Fruit fly (Drosophila melanogaster) whole organism, wandering third instar larva: Measurements from ENCODE around the gene CG5902.

Experiments
- Abd-B ChIP-seq: fragments of >200 bp; optimal IDR thresholded peaks from 2 replicates; lab custom pipeline; 2017; ENCODE audit warnings: missing biosample characterization, missing genetic modification characterization
- Rel ChIP-seq, 2 experiments: fragments of 200-800 bp; sonication (Bioruptor generic) in 1 of 2; optimal IDR thresholded peaks; 2 replicates in 1 of 2; 3 replicates in 1 of 2; lab custom pipeline; 2016 to 2019; ENCODE audit warnings: mild to moderate bottlenecking in 2 of 2, missing biosample characterization in 2 of 2, missing genetic modification characterization in 2 of 2, moderate library complexity in 1 of 2
- dsf ChIP-seq: sonication (Bioruptor generic); optimal IDR thresholded peaks from 2 replicates; lab custom pipeline; 2016; ENCODE audit warnings: missing biosample characterization, missing genetic modification characterization, borderline replicate concordance
- foxo ChIP-seq, 2 experiments: fragments of 200-800 bp; sonication (Bioruptor generic); optimal IDR thresholded peaks; 2 replicates in 1 of 2; 3 replicates in 1 of 2; lab custom pipeline; 2016 to 2017; ENCODE audit warnings: missing biosample characterization in 2 of 2, missing genetic modification characterization in 2 of 2
- sage ChIP-seq: fragments of 200-800 bp; sonication (Bioruptor generic); optimal IDR thresholded peaks from 2 replicates; lab custom pipeline; 2016; ENCODE audit warnings: missing biosample characterization, mild to moderate bottlenecking, missing genetic modification characterization
- tai ChIP-seq: sonication (Bioruptor generic); optimal IDR thresholded peaks from 2 replicates; lab custom pipeline; 2016; ENCODE audit warnings: missing biosample characterization, missing genetic modification characterization
- usp ChIP-seq: fragments of >200 bp; optimal IDR thresholded peaks from 2 replicates; lab custom pipeline; 2017; ENCODE audit warnings: missing biosample characterization, missing genetic modification characterization

DNA sequence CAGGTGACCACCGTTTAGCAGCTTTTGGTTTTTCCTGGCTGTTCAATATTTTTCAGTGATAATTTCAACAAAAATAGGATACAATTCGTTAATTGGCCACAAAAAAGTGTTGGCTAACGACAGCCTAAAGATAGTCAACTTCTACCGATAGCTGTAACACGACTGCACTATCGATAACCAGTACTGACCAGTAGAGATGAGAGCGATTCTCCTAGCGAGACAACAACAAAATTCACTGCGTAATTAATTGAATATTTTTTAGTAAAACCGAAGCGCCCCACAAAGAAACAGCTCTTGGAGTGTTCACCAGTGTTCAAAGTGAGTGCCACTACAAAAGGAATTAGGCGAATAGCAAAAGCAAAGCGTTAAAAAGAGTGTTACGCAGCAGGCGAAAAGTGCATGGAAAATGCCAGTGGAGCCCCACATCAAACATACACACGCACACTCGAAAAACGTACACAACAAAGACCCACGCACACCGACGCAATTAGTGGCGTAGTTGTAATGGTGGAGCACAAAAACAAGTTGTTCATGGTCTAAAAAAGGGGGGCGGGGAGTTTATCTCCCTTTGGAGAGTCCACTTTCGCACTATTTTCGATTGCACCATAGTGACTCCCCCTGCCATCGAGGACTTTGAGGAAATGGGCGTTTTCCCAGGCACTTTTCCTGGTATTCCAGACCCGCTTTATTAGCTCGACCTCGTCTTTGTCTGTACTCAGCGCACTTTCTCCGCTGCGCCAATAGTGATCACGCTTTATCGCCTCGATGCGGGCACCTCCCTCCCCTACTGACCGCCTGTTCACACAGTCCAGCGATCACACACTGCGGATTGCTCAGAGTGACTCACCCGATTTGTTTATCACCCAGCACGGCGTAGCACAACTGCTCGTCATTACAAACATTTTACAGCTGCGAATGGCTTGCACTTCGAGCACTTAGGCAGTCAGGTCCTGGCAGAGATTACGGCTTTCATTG, 6.7 kb downstream of the CG5902 start, which contains the start of the genes Epp and Rab7:
- no peak for TF ChIP-seq Abd-B (GFP tag; lab: Kevin White, UChicago)
- TF ChIP-seq foxo (GFP tag; optimal IDR thresholded peaks at IDR 0.05; lab: Kevin White, UChicago): peak in 1 of 2 experiments; percentile 66
- no peak for TF ChIP-seq usp (GFP tag; lab: Kevin White, UChicago)
- no peak for TF ChIP-seq Rel (GFP tag; optimal IDR thresholded peaks at IDR 0.05; lab: Kevin White, UChicago)
- peak; percentile 67 for TF ChIP-seq Rel (tag; optimal IDR thresholded peaks at IDR 0.05; lab: Kevin White, UChicago)
- TF ChIP-seq tai: no peak
- peak; percentile 52 for TF ChIP-seq dsf (GFP tag; lab: Kevin White, UChicago)
- no peak for TF ChIP-seq sage (GFP tag; lab: Kevin White, UChicago)
